Fruit fly (Drosophila melanogaster) whole organism, embryonic: ENCODE data around the gene CG17982.
A peak's percentile ranks its signal among the peaks of the same experiment; 100 is the strongest.

Experiments
- Antp ChIP-seq: fragments of 200-800 bp; sonication (Bioruptor generic); optimal IDR thresholded peaks from 3 replicates; lab custom pipeline; 2016; ENCODE audit warnings: missing biosample characterization, missing genetic modification characterization
- CG11504 ChIP-seq: fragments of 200-800 bp; sonication (Bioruptor generic); optimal IDR thresholded peaks from 3 replicates; lab custom pipeline; 2019; ENCODE audit warnings: missing biosample characterization, mild to moderate bottlenecking, missing genetic modification characterization, moderate library complexity
- CG11560 ChIP-seq: fragments of 200-800 bp; sonication (Bioruptor generic); IDR thresholded peaks from 3 replicates; pipeline ENCODE4 v1.3.6; 2022; ENCODE audit warnings: missing biosample characterization, missing genetic modification characterization
- CG11696 ChIP-seq: fragments of 200-800 bp; sonication (Bioruptor generic); IDR thresholded peaks from 2 replicates; pipeline ENCODE4 v1.3.6; 2022; ENCODE audit warnings: missing biosample characterization, missing genetic modification characterization
- CG13894 ChIP-seq: fragments of 200-800 bp; sonication (Bioruptor generic); optimal IDR thresholded peaks from 3 replicates; lab custom pipeline; 2018; ENCODE audit warnings: missing biosample characterization, mild to moderate bottlenecking, missing genetic modification characterization, moderate library complexity
- CG14014 ChIP-seq: fragments of 200-800 bp; sonication (Bioruptor generic); IDR thresholded peaks from 2 replicates; pipeline ENCODE4 v1.3.6; 2022; ENCODE audit warnings: missing biosample characterization, missing genetic modification characterization
- CG14667 ChIP-seq: fragments of 200-800 bp; sonication (Bioruptor generic); IDR thresholded peaks from 2 replicates; pipeline ENCODE4 v1.3.6; 2022; ENCODE audit warnings: missing biosample characterization, missing genetic modification characterization
- CG18011 ChIP-seq: fragments of 200-800 bp; sonication (Bioruptor generic); optimal IDR thresholded peaks from 2 replicates; lab custom pipeline; 2017; ENCODE audit warnings: missing biosample characterization, missing genetic modification characterization, mild to moderate bottlenecking, moderate library complexity, missing genotype
- CG18262 ChIP-seq: fragments of 200-800 bp; optimal IDR thresholded peaks from 3 replicates; lab custom pipeline; 2019; ENCODE audit warnings: missing biosample characterization, mild to moderate bottlenecking, missing genetic modification characterization, moderate library complexity
- CG2129 ChIP-seq: fragments of 200-800 bp; sonication (Bioruptor generic); IDR thresholded peaks from 2 replicates; pipeline ENCODE4 v1.3.6; 2022; ENCODE audit warnings: missing biosample characterization, missing genetic modification characterization; ENCODE audit not compliant: partially characterized antibody
- CG3065 ChIP-seq: fragments of 200-800 bp; sonication (Bioruptor generic); optimal IDR thresholded peaks from 2 replicates; lab custom pipeline; 2016; ENCODE audit warnings: missing biosample characterization, missing genetic modification characterization
- CG32532 ChIP-seq: fragments of 200-800 bp; sonication (Bioruptor generic); IDR thresholded peaks from 2 replicates; pipeline ENCODE4 v1.3.6; 2022; ENCODE audit warnings: missing biosample characterization, missing genetic modification characterization
- CG4820 ChIP-seq: fragments of 200-800 bp; sonication (Bioruptor generic); optimal IDR thresholded peaks from 3 replicates; lab custom pipeline; 2016; ENCODE audit warnings: missing biosample characterization, missing genetic modification characterization
- CG4854 ChIP-seq: fragments of 200-800 bp; sonication (Bioruptor generic); optimal IDR thresholded peaks from 2 replicates; lab custom pipeline; 2016; ENCODE audit warnings: missing biosample characterization, missing genetic modification characterization, inconsistent platforms
- CG7786 ChIP-seq: fragments of 200-800 bp; sonication (Bioruptor generic); optimal IDR thresholded peaks from 2 replicates; lab custom pipeline; 2016; ENCODE audit warnings: missing biosample characterization, missing genetic modification characterization
- CG8281 ChIP-seq: fragments of 200-800 bp; sonication (Bioruptor generic); optimal IDR thresholded peaks from 2 replicates; lab custom pipeline; 2018; ENCODE audit warnings: missing biosample characterization, mild to moderate bottlenecking, missing genetic modification characterization, moderate library complexity
- CG8944 ChIP-seq: fragments of 200-800 bp; sonication (Bioruptor generic); optimal IDR thresholded peaks from 3 replicates; lab custom pipeline; 2016; ENCODE audit warnings: missing biosample characterization, missing genetic modification characterization
- CHES-1-like ChIP-seq: fragments of 200-800 bp; sonication (Bioruptor generic); optimal IDR thresholded peaks from 2 replicates; lab custom pipeline; 2016; ENCODE audit warnings: missing biosample characterization, missing genetic modification characterization
- CoRest ChIP-seq: fragments of 200-800 bp; sonication (Bioruptor generic); optimal IDR thresholded peaks from 3 replicates; lab custom pipeline; 2018; ENCODE audit warnings: missing biosample characterization, mild to moderate bottlenecking, missing genetic modification characterization, moderate library complexity
- D19A ChIP-seq: fragments of 200-800 bp; optimal IDR thresholded peaks from 3 replicates; lab custom pipeline; 2019; ENCODE audit warnings: missing biosample characterization, mild to moderate bottlenecking, missing genetic modification characterization, moderate library complexity
- Deaf1 ChIP-seq: fragments of 200-800 bp; optimal IDR thresholded peaks from 3 replicates; lab custom pipeline; 2019; ENCODE audit warnings: missing biosample characterization, mild to moderate bottlenecking, missing genetic modification characterization, moderate library complexity
- Fer3 ChIP-seq: fragments of 200-800 bp; sonication (Bioruptor generic); optimal IDR thresholded peaks from 2 replicates; lab custom pipeline; 2018; ENCODE audit warnings: missing biosample characterization, mild to moderate bottlenecking, missing genetic modification characterization, moderate library complexity
- HHEX ChIP-seq: fragments of 200-800 bp; sonication (Bioruptor generic); optimal IDR thresholded peaks from 3 replicates; lab custom pipeline; 2017; ENCODE audit warnings: missing biosample characterization, mild to moderate bottlenecking, missing genetic modification characterization, missing genetic modification reagents
- HLH3B ChIP-seq: fragments of 200-800 bp; sonication (Bioruptor generic); IDR thresholded peaks from 2 replicates; pipeline ENCODE4 v1.3.6; 2022; ENCODE audit warnings: missing biosample characterization, missing genetic modification characterization
- HLH4C ChIP-seq: fragments of 200-800 bp; sonication (Bioruptor generic); IDR thresholded peaks from 3 replicates; pipeline ENCODE4 v1.3.6; 2022; ENCODE audit warnings: missing biosample characterization, missing genetic modification characterization; ENCODE audit not compliant: partially characterized antibody
- Hey ChIP-seq: fragments of 200-800 bp; sonication (Bioruptor generic); optimal IDR thresholded peaks from 3 replicates; lab custom pipeline; 2018; ENCODE audit warnings: missing biosample characterization, mild to moderate bottlenecking, missing genetic modification characterization
- Hr78 ChIP-seq, 2 experiments: fragments of 200-800 bp in 1 of 2; fragments of >200 bp in 1 of 2; sonication (Bioruptor generic) in 1 of 2; optimal IDR thresholded peaks; 2 replicates each; lab custom pipeline; 2017 to 2019; ENCODE audit warnings: missing biosample characterization in 2 of 2, missing genetic modification characterization in 2 of 2, mild to moderate bottlenecking in 1 of 2, moderate library complexity in 1 of 2
- NK7.1 ChIP-seq: fragments of 200-800 bp; sonication (Bioruptor generic); optimal IDR thresholded peaks from 3 replicates; lab custom pipeline; 2016; ENCODE audit warnings: missing biosample characterization, missing genetic modification characterization
- Poxn ChIP-seq: fragments of 200-800 bp; sonication (Bioruptor generic); IDR thresholded peaks from 2 replicates; pipeline ENCODE4 v1.3.6; 2022; ENCODE audit warnings: missing biosample characterization, missing genetic modification characterization
- Trl ChIP-seq, 3 experiments: fragments of >200 bp in 2 of 3; fragments of 200-800 bp in 1 of 3; sonication (Bioruptor generic) in 1 of 3; optimal IDR thresholded peaks; 2 replicates in 1 of 3; 3 replicates in 2 of 3; lab custom pipeline; 2016 to 2017; ENCODE audit warnings: missing biosample characterization in 1 of 3, missing genetic modification characterization in 1 of 3
- bab2 ChIP-seq: fragments of 200-800 bp; sonication (Bioruptor generic); optimal IDR thresholded peaks from 2 replicates; lab custom pipeline; 2016; ENCODE audit warnings: missing biosample characterization, missing genetic modification characterization
- br ChIP-seq: fragments of >200 bp; optimal IDR thresholded peaks from 2 replicates; lab custom pipeline; 2017
- cad ChIP-seq: fragments of >200 bp; optimal IDR thresholded peaks from 2 replicates; lab custom pipeline; 2017; ENCODE audit warnings: missing biosample characterization, missing genetic modification characterization
- chinmo ChIP-seq: fragments of 200-800 bp; sonication (Bioruptor generic); IDR thresholded peaks from 4 replicates; pipeline ENCODE4 v1.3.6; 2022; ENCODE audit warnings: missing biosample characterization, missing genetic modification characterization; ENCODE audit not compliant: partially characterized antibody
- corto ChIP-seq: fragments of 200-800 bp; sonication (Bioruptor generic); optimal IDR thresholded peaks from 2 replicates; lab custom pipeline; 2016; ENCODE audit warnings: missing biosample characterization, mild to moderate bottlenecking, missing genetic modification characterization, moderate library complexity
- crc ChIP-seq: fragments of 200-800 bp; sonication (Bioruptor generic); optimal IDR thresholded peaks from 2 replicates; lab custom pipeline; 2016; ENCODE audit warnings: missing biosample characterization, missing genetic modification characterization
- crp ChIP-seq, 2 experiments: fragments of 200-800 bp; sonication (Bioruptor generic); optimal IDR thresholded peaks; 2 replicates in 1 of 2; 3 replicates in 1 of 2; lab custom pipeline; 2017; ENCODE audit warnings: missing biosample characterization in 2 of 2, missing genetic modification characterization in 2 of 2, mild to moderate bottlenecking in 1 of 2, moderate library complexity in 1 of 2
- dmrt11E ChIP-seq: fragments of 200-800 bp; sonication (Bioruptor generic); optimal IDR thresholded peaks from 3 replicates; lab custom pipeline; 2018; ENCODE audit warnings: missing biosample characterization, mild to moderate bottlenecking, missing genetic modification characterization, moderate library complexity
- fd96Cb ChIP-seq: fragments of 200-800 bp; sonication (Bioruptor generic); optimal IDR thresholded peaks from 2 replicates; lab custom pipeline; 2018; ENCODE audit warnings: missing biosample characterization, mild to moderate bottlenecking, missing genetic modification characterization, moderate library complexity
- nerfin-1 ChIP-seq: fragments of 200-800 bp; sonication (Bioruptor generic); optimal IDR thresholded peaks from 3 replicates; lab custom pipeline; 2019; ENCODE audit warnings: missing biosample characterization, mild to moderate bottlenecking, missing genetic modification characterization, moderate library complexity
- nom ChIP-seq: fragments of 200-800 bp; sonication (Bioruptor generic); optimal IDR thresholded peaks from 2 replicates; lab custom pipeline; 2017; ENCODE audit warnings: missing biosample characterization, missing genetic modification characterization, mild to moderate bottlenecking, moderate library complexity, missing genetic modification reagents
- sob ChIP-seq: fragments of 200-800 bp; sonication (Bioruptor generic); IDR thresholded peaks from 2 replicates; pipeline ENCODE4 v1.3.6; 2022; ENCODE audit warnings: missing biosample characterization, missing genetic modification characterization
- sqz ChIP-seq: fragments of 200-800 bp; sonication (Bioruptor generic); optimal IDR thresholded peaks from 3 replicates; lab custom pipeline; 2018; ENCODE audit warnings: missing biosample characterization, mild to moderate bottlenecking, missing genetic modification characterization
- ssp ChIP-seq: fragments of 200-800 bp; sonication (Bioruptor generic); IDR thresholded peaks from 2 replicates; pipeline ENCODE4 v1.3.6; 2022; ENCODE audit warnings: missing biosample characterization, missing genetic modification characterization
- stc ChIP-seq: fragments of 200-800 bp; sonication (Bioruptor generic); IDR thresholded peaks from 2 replicates; pipeline ENCODE4 v1.3.6; 2022; ENCODE audit warnings: missing biosample characterization, missing genetic modification characterization
- sug ChIP-seq: fragments of 200-800 bp; optimal IDR thresholded peaks from 2 replicates; lab custom pipeline; 2019; ENCODE audit warnings: missing biosample characterization, mild to moderate bottlenecking, missing genetic modification characterization, moderate library complexity
- trem ChIP-seq: fragments of 200-800 bp; optimal IDR thresholded peaks from 3 replicates; lab custom pipeline; 2019; ENCODE audit warnings: missing biosample characterization, mild to moderate bottlenecking, missing genetic modification characterization, moderate library complexity
- unc-4 ChIP-seq: fragments of 200-800 bp; sonication (Bioruptor generic); IDR thresholded peaks from 2 replicates; pipeline ENCODE4 v1.3.6; 2022; ENCODE audit warnings: missing biosample characterization, missing genetic modification characterization; ENCODE audit not compliant: partially characterized antibody

Gene CG17982

DNA sequence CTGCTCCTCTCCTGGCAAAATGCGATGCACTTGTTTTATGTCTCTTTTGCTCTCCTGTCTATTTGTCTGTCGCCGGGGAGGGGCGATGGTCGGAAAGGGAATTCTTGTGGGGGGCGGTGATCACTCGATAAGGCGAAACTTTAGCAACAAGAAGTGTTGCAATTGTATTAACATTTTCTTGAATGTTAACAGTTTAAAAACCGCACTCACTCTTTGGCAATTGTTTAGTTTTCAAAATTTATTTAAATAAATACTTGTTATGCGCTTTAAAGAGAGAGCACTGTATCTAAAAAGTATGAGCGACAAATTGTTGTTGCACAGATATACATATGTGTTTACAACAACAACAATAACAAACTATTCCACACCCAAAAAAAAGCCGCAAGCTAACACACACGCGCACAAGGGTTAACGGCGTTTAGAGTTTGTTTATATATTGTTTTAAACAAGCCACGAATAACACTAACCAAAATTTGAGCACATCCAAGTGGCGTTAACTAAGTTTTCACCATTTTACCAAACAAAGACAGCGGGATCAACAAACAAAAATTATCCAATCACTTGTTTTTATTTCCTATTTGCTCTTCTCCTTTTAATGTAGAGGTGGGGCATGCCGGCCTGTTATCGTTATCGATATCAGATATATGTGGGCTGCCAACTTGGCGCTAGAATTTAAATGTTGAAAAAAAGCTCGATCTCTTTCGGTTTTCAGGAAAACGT lies 42.0 kb downstream of the CG17982 start, which contains the start of gene CG2258 (continued):
- TF ChIP-seq Trl (optimal IDR thresholded peaks at IDR 0.05; lab: Kevin White, UChicago) (no peak), Trl (GFP tag; optimal IDR thresholded peaks at IDR 0.05; lab: Kevin White, UChicago) (no peak), Deaf1 (tag; lab: Kevin White, UChicago) (peak; percentile 60), Hey (tag; lab: Kevin White, UChicago) (peak; percentile 48), HHEX (peak; percentile 85), CG11560 (peak; percentile 34; the same call in 1 of the 3 replicates), CG32532 (GFP tag; lab: Robert Waterston, UW) (peak; percentile 84), CG4820 (GFP tag; lab: Kevin White, UChicago) (peak; percentile 82), chinmo (GFP tag; lab: Robert Waterston, UW) (0 out of 4 replicates have a peak, but pooled peaks have one; percentile 29), br (lab: Kevin White, UChicago) (no peak), CG13894 (peak; percentile 65), crp (GFP tag; optimal IDR thresholded peaks at IDR 0.05; lab: Kevin White, UChicago) (peak in 1 of 2 experiments; percentile 12), nerfin-1 (tag; lab: Kevin White, UChicago) (peak; percentile 77), NK7.1 (peak; percentile 51), CG8281 (tag; lab: Kevin White, UChicago) (peak; percentile 30), CG11504 (tag; lab: Kevin White, UChicago) (peak; percentile 77), ssp (GFP tag; lab: Robert Waterston, UW) (peak; percentile 73), sug (peak; percentile 67), CoRest (tag; lab: Kevin White, UChicago) (peak; percentile 87), CG2129 (GFP tag; lab: Robert Waterston, UW) (no peak), crc (GFP tag; lab: Kevin White, UChicago) (no peak), CG14014 (peak; percentile 88), trem (tag; lab: Kevin White, UChicago) (peak; percentile 96), dmrt11E (tag; lab: Kevin White, UChicago) (peak; percentile 50), CG3065 (GFP tag; lab: Kevin White, UChicago) (peak; percentile 37), D19A (peak; percentile 82), HLH4C (GFP tag; lab: Robert Waterston, UW) (peak; percentile 46; the same call in 1 of the 3 replicates), Fer3 (tag; lab: Kevin White, UChicago) (peak; percentile 91), unc-4 (GFP tag; lab: Robert Waterston, UW) (peak; percentile 36; the same call in 1 of the 2 replicates), Poxn (GFP tag; lab: Robert Waterston, UW) (peak; percentile 37; the same call in 1 of the 2 replicates), CG11696 (GFP tag; lab: Robert Waterston, UW) (peak; percentile 70), Antp (GFP tag; lab: Kevin White, UChicago) (no peak), CHES-1-like (peak; percentile 71), stc (GFP tag; lab: Robert Waterston, UW) (peak; percentile 84), nom (GFP tag; lab: Kevin White, UChicago) (peak; percentile 83), CG14667 (GFP tag; lab: Robert Waterston, UW) (peak; percentile 85), CG4854 (GFP tag; lab: Kevin White, UChicago) (peak; percentile 46), Hr78 (GFP tag; optimal IDR thresholded peaks at IDR 0.05; lab: Kevin White, UChicago) (peak in 1 of 2 experiments; percentile 63), sqz (GFP tag; lab: Kevin White, UChicago) (peak; percentile 82), CG18011 (GFP tag; lab: Kevin White, UChicago) (peak; percentile 27), CG18262 (tag; lab: Kevin White, UChicago) (peak; percentile 86), corto (GFP tag; lab: Kevin White, UChicago) (no peak), cad (no peak), HLH3B (GFP tag; lab: Robert Waterston, UW) (peak; percentile 92), fd96Cb (peak; percentile 90), CG8944 (GFP tag; lab: Kevin White, UChicago) (peak; percentile 71), CG7786 (GFP tag; lab: Kevin White, UChicago) (peak; percentile 72), sob (GFP tag; lab: Robert Waterston, UW) (peak; percentile 86), bab2 (GFP tag; lab: Kevin White, UChicago) (peak; percentile 81)
